Fruit fly (Drosophila melanogaster) Kc167 (cell line): ENCODE measurements around the gene CG7824.

ENCODE experiments used
- Sin3A ChIP-seq: fragments of >200 bp; optimal IDR thresholded peaks from 2 replicates; lab custom pipeline; 2018; ENCODE audit warnings: missing external identifiers
- insv ChIP-seq: fragments of >200 bp; optimal IDR thresholded peaks from 3 replicates; lab custom pipeline; 2018; ENCODE audit warnings: missing external identifiers

dm6 chr3R:29817664-29818063 lies 41.1 kb downstream of the CG7824 start, which contains the start of gene CG7829:
- TF ChIP-seq Sin3A (lab: Kevin White, UChicago): no peak
- no peak for TF ChIP-seq insv (lab: Kevin White, UChicago)
